Fruit fly (Drosophila melanogaster) whole organism, embryonic: ENCODE data around the gene Pdh.

ENCODE experiments used
- Abd-B ChIP-seq: fragments of 200-800 bp; sonication (Bioruptor generic); optimal IDR thresholded peaks from 2 replicates; lab custom pipeline; 2018; ENCODE audit warnings: missing biosample characterization, mild to moderate bottlenecking, missing genetic modification characterization, moderate library complexity
- Asciz ChIP-seq: fragments of 200-800 bp; sonication (Bioruptor generic); optimal IDR thresholded peaks from 2 replicates; lab custom pipeline; 2017; ENCODE audit warnings: missing biosample characterization, mild to moderate bottlenecking, missing genetic modification characterization, missing genetic modification reagents
- B-H2 ChIP-seq: fragments of 200-800 bp; sonication (Bioruptor generic); optimal IDR thresholded peaks from 2 replicates; lab custom pipeline; 2018; ENCODE audit warnings: missing biosample characterization, mild to moderate bottlenecking, missing genetic modification characterization
- CG10321 ChIP-seq: fragments of 200-800 bp; sonication (Bioruptor generic); IDR thresholded peaks from 2 replicates; pipeline ENCODE4 v1.3.6; 2022; ENCODE audit warnings: missing biosample characterization, missing genetic modification characterization
- CG11093 ChIP-seq: fragments of 200-800 bp; sonication (Bioruptor generic); IDR thresholded peaks from 3 replicates; pipeline ENCODE4 v1.3.6; 2022; ENCODE audit warnings: missing biosample characterization, missing genetic modification characterization
- CG11723 ChIP-seq: fragments of 200-800 bp; sonication (Bioruptor generic); optimal IDR thresholded peaks from 2 replicates; lab custom pipeline; 2017; ENCODE audit warnings: missing biosample characterization, mild to moderate bottlenecking, missing genetic modification characterization
- CG13287 ChIP-seq: fragments of 200-800 bp; sonication (Bioruptor generic); IDR thresholded peaks from 2 replicates; pipeline ENCODE4 v1.3.6; 2022; ENCODE audit warnings: missing biosample characterization, missing genetic modification characterization; ENCODE audit not compliant: partially characterized antibody
- CG13424 ChIP-seq: fragments of 200-800 bp; sonication (Bioruptor generic); optimal IDR thresholded peaks from 2 replicates; lab custom pipeline; 2019; ENCODE audit warnings: missing biosample characterization, mild to moderate bottlenecking, missing genetic modification characterization, moderate library complexity
- CG13775 ChIP-seq: fragments of 200-800 bp; sonication (Bioruptor generic); optimal IDR thresholded peaks from 3 replicates; lab custom pipeline; 2017; ENCODE audit warnings: missing biosample characterization, mild to moderate bottlenecking, missing genetic modification characterization
- CG14014 ChIP-seq: fragments of 200-800 bp; sonication (Bioruptor generic); IDR thresholded peaks from 2 replicates; pipeline ENCODE4 v1.3.6; 2022; ENCODE audit warnings: missing biosample characterization, missing genetic modification characterization
- CG15011 ChIP-seq: fragments of 200-800 bp; sonication (Bioruptor generic); optimal IDR thresholded peaks from 3 replicates; lab custom pipeline; 2018; ENCODE audit warnings: missing biosample characterization, mild to moderate bottlenecking, missing genetic modification characterization
- CG1603 ChIP-seq: fragments of 200-800 bp; sonication (Bioruptor generic); optimal IDR thresholded peaks from 2 replicates; lab custom pipeline; 2019; ENCODE audit warnings: missing biosample characterization, mild to moderate bottlenecking, missing genetic modification characterization, moderate library complexity
- CG16863 ChIP-seq: fragments of 200-800 bp; sonication (Bioruptor generic); optimal IDR thresholded peaks from 3 replicates; lab custom pipeline; 2016; ENCODE audit warnings: missing biosample characterization, missing genetic modification characterization
- CG17186 ChIP-seq: fragments of 200-800 bp; sonication (Bioruptor generic); optimal IDR thresholded peaks from 3 replicates; lab custom pipeline; 2017; ENCODE audit warnings: missing biosample characterization, missing genetic modification reagents, missing genetic modification characterization
- CG17568 ChIP-seq: fragments of 200-800 bp; sonication (Bioruptor generic); optimal IDR thresholded peaks from 2 replicates; lab custom pipeline; 2018; ENCODE audit warnings: missing biosample characterization, mild to moderate bottlenecking, missing genetic modification characterization, moderate library complexity
- CG17912 ChIP-seq: fragments of 200-800 bp; sonication (Bioruptor generic); optimal IDR thresholded peaks from 2 replicates; lab custom pipeline; 2018; ENCODE audit warnings: missing biosample characterization, mild to moderate bottlenecking, missing genetic modification characterization
- CG31224 ChIP-seq: fragments of 200-800 bp; sonication (Bioruptor generic); IDR thresholded peaks from 2 replicates; pipeline ENCODE4 v1.3.6; 2022; ENCODE audit warnings: missing biosample characterization, missing genetic modification characterization
- CG34224 ChIP-seq: fragments of 200-800 bp; sonication (Bioruptor generic); IDR thresholded peaks from 3 replicates; pipeline ENCODE4 v1.3.6; 2022; ENCODE audit warnings: missing biosample characterization, missing genetic modification characterization; ENCODE audit not compliant: partially characterized antibody
- CG9797 ChIP-seq: fragments of 200-800 bp; sonication (Bioruptor generic); optimal IDR thresholded peaks from 3 replicates; lab custom pipeline; 2018; ENCODE audit warnings: missing biosample characterization, mild to moderate bottlenecking, missing genetic modification characterization
- CoRest ChIP-seq: fragments of 200-800 bp; sonication (Bioruptor generic); optimal IDR thresholded peaks from 3 replicates; lab custom pipeline; 2018; ENCODE audit warnings: missing biosample characterization, mild to moderate bottlenecking, missing genetic modification characterization, moderate library complexity
- HmgZ ChIP-seq: fragments of 200-800 bp; sonication (Bioruptor generic); optimal IDR thresholded peaks from 2 replicates; lab custom pipeline; 2018; ENCODE audit warnings: missing biosample characterization, mild to moderate bottlenecking, missing genetic modification characterization
- Lim3 ChIP-seq: fragments of 200-800 bp; sonication (Bioruptor generic); IDR thresholded peaks from 2 replicates; pipeline ENCODE4 v1.3.6; 2022; ENCODE audit warnings: missing biosample characterization, missing genetic modification characterization
- NK7.1 ChIP-seq: fragments of 200-800 bp; sonication (Bioruptor generic); optimal IDR thresholded peaks from 3 replicates; lab custom pipeline; 2016; ENCODE audit warnings: missing biosample characterization, missing genetic modification characterization
- PHDP ChIP-seq: fragments of 200-800 bp; sonication (Bioruptor generic); optimal IDR thresholded peaks from 3 replicates; lab custom pipeline; 2018; ENCODE audit warnings: missing biosample characterization, mild to moderate bottlenecking, missing genetic modification characterization, moderate library complexity
- Rx ChIP-seq: fragments of 200-800 bp; sonication (Bioruptor generic); IDR thresholded peaks from 2 replicates; pipeline ENCODE4 v1.3.6; 2022; ENCODE audit warnings: missing biosample characterization, missing genetic modification characterization
- Sin3A ChIP-seq: fragments of >200 bp; optimal IDR thresholded peaks from 2 replicates; lab custom pipeline; 2018
- Spps ChIP-seq: fragments of 200-800 bp; sonication (Bioruptor generic); optimal IDR thresholded peaks from 2 replicates; lab custom pipeline; 2018; ENCODE audit warnings: missing biosample characterization, mild to moderate bottlenecking, missing genetic modification characterization
- TFAM ChIP-seq: fragments of 200-800 bp; sonication (Bioruptor generic); optimal IDR thresholded peaks from 2 replicates; lab custom pipeline; 2017; ENCODE audit warnings: missing biosample characterization, missing genetic modification characterization, inconsistent platforms
- Trl ChIP-seq, 3 experiments: fragments of >200 bp in 2 of 3; fragments of 200-800 bp in 1 of 3; sonication (Bioruptor generic) in 1 of 3; optimal IDR thresholded peaks; 2 replicates in 1 of 3; 3 replicates in 2 of 3; lab custom pipeline; 2016 to 2017; ENCODE audit warnings: missing biosample characterization in 1 of 3, missing genetic modification characterization in 1 of 3
- Vsx1 ChIP-seq: fragments of 200-800 bp; sonication (Bioruptor generic); optimal IDR thresholded peaks from 2 replicates; lab custom pipeline; 2017; ENCODE audit warnings: missing biosample characterization, mild to moderate bottlenecking, missing genetic modification characterization, missing genetic modification reagents
- ash1 ChIP-seq: fragments of 200-800 bp; sonication (Bioruptor generic); optimal IDR thresholded peaks from 2 replicates; lab custom pipeline; 2018; ENCODE audit warnings: missing biosample characterization, mild to moderate bottlenecking, missing genetic modification characterization
- bab2 ChIP-seq: fragments of 200-800 bp; sonication (Bioruptor generic); optimal IDR thresholded peaks from 2 replicates; lab custom pipeline; 2016; ENCODE audit warnings: missing biosample characterization, missing genetic modification characterization
- ci ChIP-seq: fragments of 200-800 bp; sonication (Bioruptor generic); IDR thresholded peaks from 3 replicates; pipeline ENCODE4 v1.3.6; 2022; ENCODE audit warnings: missing biosample characterization, missing genetic modification characterization
- dati ChIP-seq: fragments of 200-800 bp; sonication (Bioruptor generic); IDR thresholded peaks from 2 replicates; pipeline ENCODE4 v1.3.6; 2022; ENCODE audit warnings: missing biosample characterization, missing genetic modification characterization
- gsb ChIP-seq: fragments of 200-800 bp; sonication (Bioruptor generic); IDR thresholded peaks from 2 replicates; pipeline ENCODE4 v1.3.6; 2022; ENCODE audit warnings: missing biosample characterization, missing genetic modification characterization
- hth ChIP-seq: fragments of >200 bp; optimal IDR thresholded peaks from 2 replicates; lab custom pipeline; 2017; ENCODE audit warnings: inconsistent platforms
- jumu ChIP-seq: fragments of 200-800 bp; sonication (Bioruptor generic); optimal IDR thresholded peaks from 3 replicates; lab custom pipeline; 2016; ENCODE audit warnings: missing biosample characterization, missing genetic modification characterization
- kah ChIP-seq: fragments of 200-800 bp; sonication (Bioruptor generic); optimal IDR thresholded peaks from 2 replicates; lab custom pipeline; 2018; ENCODE audit warnings: missing biosample characterization, mild to moderate bottlenecking, missing genetic modification characterization
- kay ChIP-seq: fragments of 200-800 bp; sonication (Bioruptor generic); optimal IDR thresholded peaks from 2 replicates; lab custom pipeline; 2016; ENCODE audit warnings: missing biosample characterization, missing genetic modification characterization
- lab ChIP-seq: fragments of 200-800 bp; sonication (Bioruptor generic); optimal IDR thresholded peaks from 3 replicates; lab custom pipeline; 2017; ENCODE audit warnings: missing biosample characterization, missing genetic modification characterization, mild to moderate bottlenecking, moderate library complexity, missing genetic modification reagents
- lilli ChIP-seq: fragments of 200-800 bp; sonication (Bioruptor generic); optimal IDR thresholded peaks from 3 replicates; lab custom pipeline; 2016; ENCODE audit warnings: missing biosample characterization, missing genetic modification characterization
- nerfin-2 ChIP-seq: fragments of 200-800 bp; sonication (Bioruptor generic); IDR thresholded peaks from 2 replicates; pipeline ENCODE4 v1.3.6; 2022; ENCODE audit warnings: missing biosample characterization, missing genetic modification characterization; ENCODE audit not compliant: partially characterized antibody
- sc ChIP-seq, 3 experiments: fragments of >200 bp in 2 of 3; fragments of 200-800 bp in 1 of 3; sonication (Bioruptor generic) in 1 of 3; optimal IDR thresholded peaks; 2 replicates in 2 of 3; 3 replicates in 1 of 3; lab custom pipeline; 2017; ENCODE audit warnings: mild to moderate bottlenecking in 1 of 3, missing biosample characterization in 1 of 3, missing genetic modification characterization in 1 of 3, missing genetic modification reagents in 1 of 3
- sens ChIP-seq: fragments of 200-800 bp; sonication (Bioruptor generic); peaks from one replicate; lab custom pipeline; 2016; ENCODE audit warnings: missing biosample characterization, missing genetic modification characterization
- sim ChIP-seq: fragments of 200-800 bp; sonication (Bioruptor generic); IDR thresholded peaks from 2 replicates; pipeline ENCODE4 v1.3.6; 2022; ENCODE audit warnings: missing biosample characterization, missing genetic modification characterization
- slou ChIP-seq: fragments of 200-800 bp; sonication (Bioruptor generic); optimal IDR thresholded peaks from 3 replicates; lab custom pipeline; 2016; ENCODE audit warnings: missing biosample characterization, missing genetic modification characterization
- toy ChIP-seq: fragments of 200-800 bp; sonication (Bioruptor generic); IDR thresholded peaks from 2 replicates; pipeline ENCODE4 v1.3.6; 2022; ENCODE audit warnings: missing biosample characterization, missing genetic modification characterization
- vfl ChIP-seq: fragments of 200-800 bp; sonication (Bioruptor generic); optimal IDR thresholded peaks from 2 replicates; lab custom pipeline; 2016; ENCODE audit warnings: missing biosample characterization, missing genetic modification characterization
- wdn ChIP-seq: fragments of 200-800 bp; sonication (Bioruptor generic); IDR thresholded peaks from 2 replicates; pipeline ENCODE4 v1.3.6; 2022; ENCODE audit warnings: missing biosample characterization, missing genetic modification characterization

The Pdh gene

DNA sequence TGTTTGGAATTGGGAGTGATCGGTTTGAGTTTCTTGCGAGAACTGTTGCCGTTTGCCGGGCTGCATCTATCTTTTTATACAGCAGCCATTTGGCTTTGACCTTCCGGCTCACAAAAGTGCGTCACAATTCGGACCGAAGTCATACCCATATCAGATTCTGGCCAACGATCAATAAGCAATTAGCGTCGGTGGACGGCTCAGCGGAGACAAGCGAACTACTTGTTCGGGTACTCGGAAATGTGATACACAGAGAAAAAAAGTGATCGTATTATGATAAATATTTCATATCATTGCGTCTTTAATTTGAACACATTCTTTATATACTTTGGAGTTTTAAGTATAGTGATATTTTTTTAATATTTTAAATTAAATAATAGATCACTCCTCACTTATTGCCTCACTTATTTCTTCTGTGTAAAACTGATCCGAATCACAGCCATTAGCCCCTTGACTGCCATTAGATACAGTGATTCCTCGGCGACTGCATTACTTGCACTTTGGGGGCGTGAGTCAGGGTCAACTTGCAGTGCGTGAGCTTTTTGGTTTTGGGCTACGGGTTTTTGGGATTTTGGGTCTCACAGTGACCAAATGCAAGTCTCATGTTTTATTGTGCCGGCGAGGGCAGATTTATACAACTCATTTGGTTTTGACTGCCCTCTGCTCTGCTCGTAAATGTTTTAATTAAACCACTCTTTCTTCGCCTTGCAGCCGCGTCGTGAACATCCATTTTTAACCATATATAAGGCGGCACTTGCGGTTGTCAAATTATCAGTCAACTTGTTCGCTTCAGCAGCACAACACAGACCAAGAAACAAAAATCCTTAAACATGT lies 48.1 kb downstream of the Pdh start, which contains the start of the genes CG13043 and CG13063 (continued):
- TF ChIP-seq HmgZ (tag; lab: Kevin White, UChicago), result no peak
- no peak for TF ChIP-seq CG14014 (GFP tag; lab: Robert Waterston, UW)
- TF ChIP-seq lab (GFP tag; lab: Kevin White, UChicago), result no peak
- TF ChIP-seq CG11093 (GFP tag; lab: Robert Waterston, UW), result no peak
- TF ChIP-seq B-H2 (GFP tag; lab: Kevin White, UChicago), result no peak
- TF ChIP-seq Rx (GFP tag; lab: Robert Waterston, UW), result no peak
- TF ChIP-seq kah (GFP tag; lab: Kevin White, UChicago), result no peak
- no peak for TF ChIP-seq CG17568 (GFP tag; lab: Kevin White, UChicago)
- TF ChIP-seq ash1 (GFP tag; lab: Kevin White, UChicago), result no peak
- TF ChIP-seq CoRest (tag; lab: Kevin White, UChicago), result peak; percentile 7
- TF ChIP-seq CG34224, result no peak
- TF ChIP-seq CG17912 (GFP tag; lab: Kevin White, UChicago), result no peak
- TF ChIP-seq PHDP (tag; lab: Kevin White, UChicago), result peak; percentile 3
- no peak for TF ChIP-seq Vsx1 (GFP tag; lab: Kevin White, UChicago)
- TF ChIP-seq jumu (GFP tag; lab: Kevin White, UChicago), result no peak
- TF ChIP-seq gsb (GFP tag; lab: Robert Waterston, UW), result no peak
- no peak for TF ChIP-seq CG11723 (GFP tag; lab: Kevin White, UChicago)
- no peak for TF ChIP-seq bab2 (GFP tag; lab: Kevin White, UChicago)
- no peak for TF ChIP-seq CG10321 (GFP tag; lab: Robert Waterston, UW)
- no peak for TF ChIP-seq kay (GFP tag; lab: Kevin White, UChicago)
- no peak for TF ChIP-seq lilli (GFP tag; lab: Kevin White, UChicago)
- no peak for TF ChIP-seq CG15011 (GFP tag; lab: Kevin White, UChicago)
- no peak for TF ChIP-seq nerfin-2 (GFP tag; lab: Robert Waterston, UW)
- no peak for TF ChIP-seq CG13287 (GFP tag; lab: Robert Waterston, UW)
- no peak for TF ChIP-seq dati (GFP tag; lab: Robert Waterston, UW)
- TF ChIP-seq wdn (GFP tag; lab: Robert Waterston, UW), result no peak
- TF ChIP-seq CG13775, result no peak
- TF ChIP-seq Trl (optimal IDR thresholded peaks at IDR 0.05; lab: Kevin White, UChicago), result no peak
- TF ChIP-seq Trl (GFP tag; optimal IDR thresholded peaks at IDR 0.05; lab: Kevin White, UChicago), result no peak
- TF ChIP-seq ci, result 0 out of 3 replicates have a peak, but pooled peaks have one; percentile 32
- no peak for TF ChIP-seq Lim3 (GFP tag; lab: Robert Waterston, UW)
- TF ChIP-seq sens (GFP tag; lab: Kevin White, UChicago), result no peak
- TF ChIP-seq toy, result no peak
- no peak for TF ChIP-seq Sin3A (lab: Kevin White, UChicago)
- no peak for TF ChIP-seq Abd-B (GFP tag; lab: Kevin White, UChicago)
- no peak for TF ChIP-seq sc (optimal IDR thresholded peaks at IDR 0.05; lab: Kevin White, UChicago)
- TF ChIP-seq sc (GFP tag; optimal IDR thresholded peaks at IDR 0.05; lab: Kevin White, UChicago), result no peak
- no peak for TF ChIP-seq CG9797 (GFP tag; lab: Kevin White, UChicago)
- no peak for TF ChIP-seq TFAM (GFP tag; lab: Kevin White, UChicago)
- no peak for TF ChIP-seq NK7.1 (GFP tag; lab: Kevin White, UChicago)
- TF ChIP-seq CG13424 (tag; lab: Kevin White, UChicago), result peak; percentile 34
- TF ChIP-seq CG1603, result no peak
- no peak for TF ChIP-seq hth (lab: Kevin White, UChicago)
- TF ChIP-seq Asciz (GFP tag; lab: Kevin White, UChicago), result no peak
- no peak for TF ChIP-seq sim
- no peak for TF ChIP-seq vfl (GFP tag; lab: Kevin White, UChicago)
- no peak for TF ChIP-seq slou (GFP tag; lab: Kevin White, UChicago)
- TF ChIP-seq CG17186, result no peak
- TF ChIP-seq Spps (tag; lab: Kevin White, UChicago), result no peak
- no peak for TF ChIP-seq CG16863 (GFP tag; lab: Kevin White, UChicago)
- no peak for TF ChIP-seq CG31224 (GFP tag; lab: Robert Waterston, UW)
